Fruit fly (Drosophila melanogaster) whole organism, embryonic: ENCODE data around the gene acj6.

Experiments
- BtbVII ChIP-seq: fragments of 200-800 bp; sonication (Bioruptor generic); optimal IDR thresholded peaks from 3 replicates; lab custom pipeline; 2017; ENCODE audit warnings: missing biosample characterization, mild to moderate bottlenecking, missing genetic modification characterization
- CG11456 ChIP-seq: fragments of 200-800 bp; sonication (Bioruptor generic); IDR thresholded peaks from 3 replicates; pipeline ENCODE4 v1.3.6; 2022; ENCODE audit warnings: missing biosample characterization, missing genetic modification characterization
- CG12155 ChIP-seq: fragments of 200-800 bp; sonication (Bioruptor generic); optimal IDR thresholded peaks from 3 replicates; lab custom pipeline; 2016; ENCODE audit warnings: missing biosample characterization, missing genetic modification characterization
- CG12769 ChIP-seq: fragments of 200-800 bp; sonication (Bioruptor generic); optimal IDR thresholded peaks from 2 replicates; lab custom pipeline; 2019; ENCODE audit warnings: missing biosample characterization, mild to moderate bottlenecking, missing genetic modification characterization, moderate library complexity
- CG12942 ChIP-seq: fragments of 200-800 bp; sonication (Bioruptor generic); optimal IDR thresholded peaks from 3 replicates; lab custom pipeline; 2016; ENCODE audit warnings: missing biosample characterization, missing genetic modification characterization
- CG14860 ChIP-seq: fragments of 200-800 bp; sonication (Bioruptor generic); IDR thresholded peaks from 3 replicates; pipeline ENCODE4 v1.3.6; 2022; ENCODE audit warnings: missing biosample characterization, missing genetic modification characterization; ENCODE audit not compliant: partially characterized antibody
- CG14965 ChIP-seq: fragments of 200-800 bp; sonication (Bioruptor generic); optimal IDR thresholded peaks from 2 replicates; lab custom pipeline; 2016; ENCODE audit warnings: missing biosample characterization, missing genetic modification characterization, borderline replicate concordance
- CG15601 ChIP-seq: fragments of 200-800 bp; sonication (Bioruptor generic); optimal IDR thresholded peaks from 3 replicates; lab custom pipeline; 2019; ENCODE audit warnings: missing biosample characterization, mild to moderate bottlenecking, missing genetic modification characterization, moderate library complexity
- CG15696 ChIP-seq: fragments of 200-800 bp; sonication (Bioruptor generic); optimal IDR thresholded peaks from 2 replicates; lab custom pipeline; 2019; ENCODE audit warnings: missing biosample characterization, mild to moderate bottlenecking, missing genetic modification characterization, moderate library complexity
- CG16863 ChIP-seq: fragments of 200-800 bp; sonication (Bioruptor generic); optimal IDR thresholded peaks from 3 replicates; lab custom pipeline; 2016; ENCODE audit warnings: missing biosample characterization, missing genetic modification characterization
- CG17359 ChIP-seq: fragments of 200-800 bp; sonication (Bioruptor generic); optimal IDR thresholded peaks from 3 replicates; lab custom pipeline; 2018; ENCODE audit warnings: missing biosample characterization, mild to moderate bottlenecking, missing genetic modification characterization, moderate library complexity
- CG18011 ChIP-seq: fragments of 200-800 bp; sonication (Bioruptor generic); optimal IDR thresholded peaks from 2 replicates; lab custom pipeline; 2017; ENCODE audit warnings: missing biosample characterization, missing genetic modification characterization, mild to moderate bottlenecking, moderate library complexity, missing genotype
- CG18476 ChIP-seq: fragments of 200-800 bp; sonication (Bioruptor generic); optimal IDR thresholded peaks from 2 replicates; lab custom pipeline; 2016; ENCODE audit warnings: missing biosample characterization, mild to moderate bottlenecking, missing genetic modification characterization
- CG18619 ChIP-seq: fragments of 200-800 bp; sonication (Bioruptor generic); optimal IDR thresholded peaks from 3 replicates; lab custom pipeline; 2017; ENCODE audit warnings: missing biosample characterization, mild to moderate bottlenecking, missing genetic modification characterization
- CG31365 ChIP-seq: fragments of 200-800 bp; sonication (Bioruptor generic); optimal IDR thresholded peaks from 2 replicates; lab custom pipeline; 2018; ENCODE audit warnings: missing biosample characterization, mild to moderate bottlenecking, missing genetic modification characterization
- CG3163 ChIP-seq: fragments of 200-800 bp; sonication (Bioruptor generic); optimal IDR thresholded peaks from 3 replicates; lab custom pipeline; 2016; ENCODE audit warnings: missing biosample characterization, missing genetic modification characterization
- CG34224 ChIP-seq: fragments of 200-800 bp; sonication (Bioruptor generic); IDR thresholded peaks from 3 replicates; pipeline ENCODE4 v1.3.6; 2022; ENCODE audit warnings: missing biosample characterization, missing genetic modification characterization; ENCODE audit not compliant: partially characterized antibody
- CG3838 ChIP-seq: fragments of 200-800 bp; sonication (Bioruptor generic); optimal IDR thresholded peaks from 3 replicates; lab custom pipeline; 2016; ENCODE audit warnings: missing biosample characterization, missing genetic modification characterization
- CG5953 ChIP-seq: fragments of 200-800 bp; sonication (Bioruptor generic); IDR thresholded peaks from 2 replicates; pipeline ENCODE4 v1.3.6; 2022; ENCODE audit warnings: missing biosample characterization, missing genetic modification characterization
- CG7839 ChIP-seq: fragments of 200-800 bp; sonication (Bioruptor generic); optimal IDR thresholded peaks from 3 replicates; lab custom pipeline; 2018; ENCODE audit warnings: missing biosample characterization, mild to moderate bottlenecking, missing genetic modification characterization, moderate library complexity
- D19A ChIP-seq: fragments of 200-800 bp; optimal IDR thresholded peaks from 3 replicates; lab custom pipeline; 2019; ENCODE audit warnings: missing biosample characterization, mild to moderate bottlenecking, missing genetic modification characterization, moderate library complexity
- Dbx ChIP-seq: fragments of 200-800 bp; sonication (Bioruptor generic); IDR thresholded peaks from 3 replicates; pipeline ENCODE4 v1.3.6; 2022; ENCODE audit warnings: missing biosample characterization, missing genetic modification characterization
- ERR ChIP-seq: fragments of 200-800 bp; sonication (Bioruptor generic); optimal IDR thresholded peaks from 2 replicates; lab custom pipeline; 2016; ENCODE audit warnings: missing biosample characterization, missing genetic modification characterization
- GATAe ChIP-seq: fragments of 200-800 bp; sonication (Bioruptor generic); conservative IDR thresholded peaks from 2 replicates; pipeline ENCODE4 v1.3.6; 2022; ENCODE audit warnings: missing biosample characterization, missing genetic modification characterization
- Gug ChIP-seq: fragments of 200-800 bp; sonication (Bioruptor generic); IDR thresholded peaks from 4 replicates; pipeline ENCODE4 v1.3.6; 2022; ENCODE audit warnings: missing biosample characterization, missing genetic modification characterization
- Jarid2 ChIP-seq: fragments of 200-800 bp; sonication (Bioruptor generic); optimal IDR thresholded peaks from 3 replicates; lab custom pipeline; 2017; ENCODE audit warnings: mild to moderate bottlenecking, missing biosample characterization, missing genetic modification reagents, missing genetic modification characterization
- MESR4 ChIP-seq: fragments of 200-800 bp; sonication (Bioruptor generic); optimal IDR thresholded peaks from 2 replicates; lab custom pipeline; 2018; ENCODE audit warnings: missing biosample characterization, mild to moderate bottlenecking, missing genetic modification characterization, moderate library complexity
- NfI ChIP-seq: fragments of 200-800 bp; sonication (Bioruptor generic); optimal IDR thresholded peaks from 3 replicates; lab custom pipeline; 2018; ENCODE audit warnings: missing biosample characterization, mild to moderate bottlenecking, missing genetic modification characterization, moderate library complexity
- Optix ChIP-seq: fragments of 200-800 bp; sonication (Bioruptor generic); IDR thresholded peaks from 3 replicates; pipeline ENCODE4 v1.3.6; 2022; ENCODE audit warnings: missing biosample characterization, missing genetic modification characterization
- Stat92E ChIP-seq, 3 experiments: fragments of >200 bp in 2 of 3; fragments of 200-800 bp in 1 of 3; sonication (Bioruptor generic) in 1 of 3; optimal IDR thresholded peaks; 2 replicates each; lab custom pipeline; 2017 to 2019; ENCODE audit warnings: missing biosample characterization in 3 of 3, missing genetic modification characterization in 3 of 3, mild to moderate bottlenecking in 1 of 3, moderate library complexity in 1 of 3
- Xbp1 ChIP-seq: fragments of 200-800 bp; sonication (Bioruptor generic); optimal IDR thresholded peaks from 3 replicates; lab custom pipeline; 2016; ENCODE audit warnings: missing biosample characterization, mild to moderate bottlenecking, missing genetic modification characterization
- ash1 ChIP-seq: fragments of 200-800 bp; sonication (Bioruptor generic); optimal IDR thresholded peaks from 2 replicates; lab custom pipeline; 2018; ENCODE audit warnings: missing biosample characterization, mild to moderate bottlenecking, missing genetic modification characterization
- cg ChIP-seq: fragments of 200-800 bp; sonication (Bioruptor generic); optimal IDR thresholded peaks from 3 replicates; lab custom pipeline; 2019; ENCODE audit warnings: missing biosample characterization, mild to moderate bottlenecking, missing genetic modification characterization, moderate library complexity
- dati ChIP-seq: fragments of 200-800 bp; sonication (Bioruptor generic); IDR thresholded peaks from 2 replicates; pipeline ENCODE4 v1.3.6; 2022; ENCODE audit warnings: missing biosample characterization, missing genetic modification characterization
- dimm ChIP-seq: fragments of 200-800 bp; sonication (Bioruptor generic); IDR thresholded peaks from 2 replicates; pipeline ENCODE4 v1.3.6; 2022; ENCODE audit warnings: missing biosample characterization, missing genetic modification characterization
- gem ChIP-seq: fragments of 200-800 bp; sonication (Bioruptor generic); optimal IDR thresholded peaks from 2 replicates; lab custom pipeline; 2019; ENCODE audit warnings: missing biosample characterization, mild to moderate bottlenecking, missing genetic modification characterization, moderate library complexity
- gsb-n ChIP-seq: fragments of 200-800 bp; sonication (Bioruptor generic); optimal IDR thresholded peaks from 3 replicates; lab custom pipeline; 2018; ENCODE audit warnings: missing biosample characterization, mild to moderate bottlenecking, missing genetic modification characterization
- gt ChIP-seq: fragments of 200-800 bp; sonication (Bioruptor generic); IDR thresholded peaks from 2 replicates; pipeline ENCODE4 v1.3.6; 2022; ENCODE audit warnings: missing biosample characterization, missing genetic modification characterization
- h ChIP-seq: fragments of >200 bp; optimal IDR thresholded peaks from 2 replicates; lab custom pipeline; 2017
- jing ChIP-seq: fragments of 200-800 bp; sonication (Bioruptor generic); optimal IDR thresholded peaks from 2 replicates; lab custom pipeline; 2018; ENCODE audit warnings: missing biosample characterization, mild to moderate bottlenecking, missing genetic modification characterization
- mld ChIP-seq: fragments of 200-800 bp; sonication (Bioruptor generic); IDR thresholded peaks from 3 replicates; pipeline ENCODE4 v1.3.6; 2022; ENCODE audit warnings: missing biosample characterization, missing genetic modification characterization; ENCODE audit not compliant: partially characterized antibody
- nom ChIP-seq: fragments of 200-800 bp; sonication (Bioruptor generic); optimal IDR thresholded peaks from 2 replicates; lab custom pipeline; 2017; ENCODE audit warnings: missing biosample characterization, missing genetic modification characterization, mild to moderate bottlenecking, moderate library complexity, missing genetic modification reagents
- sna ChIP-seq: fragments of 200-800 bp; sonication (Bioruptor generic); IDR thresholded peaks from 2 replicates; pipeline ENCODE4 v1.3.6; 2022; ENCODE audit warnings: missing biosample characterization, missing genetic modification characterization; ENCODE audit not compliant: partially characterized antibody
- sob ChIP-seq: fragments of 200-800 bp; sonication (Bioruptor generic); IDR thresholded peaks from 2 replicates; pipeline ENCODE4 v1.3.6; 2022; ENCODE audit warnings: missing biosample characterization, missing genetic modification characterization
- trem ChIP-seq: fragments of 200-800 bp; optimal IDR thresholded peaks from 3 replicates; lab custom pipeline; 2019; ENCODE audit warnings: missing biosample characterization, mild to moderate bottlenecking, missing genetic modification characterization, moderate library complexity
- unc-4 ChIP-seq: fragments of 200-800 bp; sonication (Bioruptor generic); IDR thresholded peaks from 2 replicates; pipeline ENCODE4 v1.3.6; 2022; ENCODE audit warnings: missing biosample characterization, missing genetic modification characterization; ENCODE audit not compliant: partially characterized antibody
- zfh2 ChIP-seq: fragments of 200-800 bp; sonication (Bioruptor generic); optimal IDR thresholded peaks from 2 replicates; lab custom pipeline; 2016; ENCODE audit warnings: missing biosample characterization, missing genetic modification characterization

The acj6 gene

dm6 chrX:15305975-15306909, 72.6 kb downstream of the acj6 start (continued):
- no peak for TF ChIP-seq zfh2 (GFP tag; lab: Kevin White, UChicago)

- TF ChIP-seq trem (tag; lab: Kevin White, UChicago) (no peak), CG12942 (no peak), CG17359 (tag; lab: Kevin White, UChicago) (peak; percentile 9), gsb-n (no peak), CG15601 (no peak), Optix (no peak), sna (GFP tag; lab: Robert Waterston, UW) (no peak), jing (GFP tag; lab: Kevin White, UChicago) (no peak), CG14860 (no peak), CG31365 (tag; lab: Kevin White, UChicago) (no peak), dati (GFP tag; lab: Robert Waterston, UW) (no peak), gem (tag; lab: Kevin White, UChicago) (peak; percentile 47), CG11456 (no peak), CG12769 (tag; lab: Kevin White, UChicago) (no peak), NfI (no peak), CG12155 (GFP tag; lab: Kevin White, UChicago) (no peak), CG15696 (tag; lab: Kevin White, UChicago) (no peak), sob (GFP tag; lab: Robert Waterston, UW) (0 out of 2 replicates have a peak, but pooled peaks have one; percentile 50), cg (GFP tag; lab: Kevin White, UChicago) (peak; percentile 38), MESR4 (no peak), gt (GFP tag; lab: Robert Waterston, UW) (no peak), ash1 (GFP tag; lab: Kevin White, UChicago) (no peak), CG34224 (GFP tag; lab: Robert Waterston, UW) (no peak), CG18619 (GFP tag; lab: Kevin White, UChicago) (no peak), CG7839 (tag; lab: Kevin White, UChicago) (peak; percentile 5), Stat92E (GFP tag; optimal IDR thresholded peaks at IDR 0.05; lab: Kevin White, UChicago) (no peak), CG14965 (GFP tag; lab: Kevin White, UChicago) (no peak), Gug (GFP tag; lab: Robert Waterston, UW) (no peak), CG18011 (no peak), GATAe (GFP tag; lab: Robert Waterston, UW) (no peak), CG18476 (GFP tag; lab: Kevin White, UChicago) (no peak), D19A (tag; lab: Kevin White, UChicago) (no peak), Xbp1 (GFP tag; lab: Kevin White, UChicago) (no peak), ERR (GFP tag; lab: Kevin White, UChicago) (no peak), CG3838 (GFP tag; lab: Kevin White, UChicago) (no peak), CG16863 (GFP tag; lab: Kevin White, UChicago) (no peak), BtbVII (GFP tag; lab: Kevin White, UChicago) (no peak), mld (GFP tag; lab: Robert Waterston, UW) (no peak), unc-4 (GFP tag; lab: Robert Waterston, UW) (no peak), Jarid2 (no peak), dimm (GFP tag; lab: Robert Waterston, UW) (no peak), CG3163 (no peak), CG5953 (GFP tag; lab: Robert Waterston, UW) (no peak), Dbx (GFP tag; lab: Robert Waterston, UW) (peak; percentile 66), nom (GFP tag; lab: Kevin White, UChicago) (no peak), h (lab: Kevin White, UChicago) (no peak)
These were observed 74.7 kb downstream of the acj6 start for dm6 chrX:15304211-15304610.
